Worm (Caenorhabditis elegans) whole organism, midembryonic: ENCODE results near the gene C27F2.4.

Source experiments
- cog-1 ChIP-seq: sonication (generic microtip); optimal IDR thresholded peaks from 2 replicates; lab custom pipeline; 2016; ENCODE audit warnings: missing genetic modification characterization, missing compliant biosample characterization
- klf-2 ChIP-seq: fragments of 200-800 bp; sonication (Bioruptor generic); conservative IDR thresholded peaks from 2 replicates; pipeline ENCODE4 v1.3.6; 2022; ENCODE audit warnings: missing genetic modification reagents, missing genetic modification characterization, missing compliant biosample characterization

DNA sequence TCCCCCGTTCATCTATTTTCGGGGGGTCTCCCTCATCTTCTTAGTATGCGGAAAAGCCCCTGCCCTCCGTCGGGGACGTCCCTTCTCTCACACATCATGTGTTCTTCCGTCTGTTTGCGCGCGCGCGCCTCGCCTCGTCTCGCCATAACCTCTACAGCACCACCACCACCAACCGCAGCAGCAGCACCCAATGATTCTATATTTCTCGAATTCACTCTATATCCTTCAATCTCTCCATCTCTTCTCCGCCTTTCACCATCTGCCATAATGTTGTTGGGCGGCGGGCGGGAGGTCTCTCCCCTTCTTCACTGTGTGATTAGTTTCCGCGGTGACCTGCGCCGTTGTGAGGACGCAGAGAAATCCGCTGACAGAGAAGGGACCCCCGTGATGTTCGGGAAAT is 12.8 kb downstream of the C27F2.4 start:
- TF ChIP-seq klf-2, result no peak
- TF ChIP-seq cog-1 (tag; lab: Kevin White, UChicago), result peak; percentile 56
